Worm (Caenorhabditis elegans): ENCODE results near the gene znfx-1.
A peak's percentile ranks its signal among the peaks of the same experiment; 100 is the strongest.

Gene znfx-1

ce11 chrII:9211684-9212083, 1.8 kb upstream of the znfx-1 start:
- TF ChIP-seq ztf-7 (tag; optimal IDR thresholded peaks at IDR 0.05), result no peak
- no peak for TF ChIP-seq nhr-41 (GFP tag; IDR thresholded peaks at IDR 0.05)
- no peak for TF ChIP-seq Y105C5A.15 (GFP tag; IDR thresholded peaks at IDR 0.05)
- TF ChIP-seq F37D6.2 (tag; optimal IDR thresholded peaks at IDR 0.05), result no peak
- TF ChIP-seq lin-1 (GFP tag; IDR thresholded peaks at IDR 0.05), result peak; percentile 62
- no peak for TF ChIP-seq spr-1 (tag; optimal IDR thresholded peaks at IDR 0.05)
- peak; percentile 67 for TF ChIP-seq hlh-11 (tag; optimal IDR thresholded peaks at IDR 0.05)
- TF ChIP-seq saeg-2 (GFP tag; IDR thresholded peaks at IDR 0.05), result no peak
- no peak for TF ChIP-seq skn-1 (tag; optimal IDR thresholded peaks at IDR 0.05)
- peak; percentile 82 for TF ChIP-seq mes-2 (tag; optimal IDR thresholded peaks at IDR 0.05; ENCODE audit: poor library complexity, severe bottlenecking)
- peak; percentile 60 for TF ChIP-seq snpc-1.2 (GFP tag; IDR thresholded peaks at IDR 0.05)
- peak; percentile 59 for TF ChIP-seq nhr-102 (tag; optimal IDR thresholded peaks at IDR 0.05)
- no peak for TF ChIP-seq tag-97 (GFP tag; IDR thresholded peaks at IDR 0.05)
- TF ChIP-seq ceh-44 (GFP tag; IDR thresholded peaks at IDR 0.05), result no peak
- no peak for TF ChIP-seq T20F7.1 (GFP tag; optimal IDR thresholded peaks at IDR 0.05)
- TF ChIP-seq dmd-9 (GFP tag; IDR thresholded peaks at IDR 0.05), result no peak
- TF ChIP-seq lin-15B (tag; optimal IDR thresholded peaks at IDR 0.05), result no peak
- TF ChIP-seq aha-1 (tag), result peak; percentile 58
- no peak for TF ChIP-seq unc-39 (tag; optimal IDR thresholded peaks at IDR 0.05)
- no peak for TF ChIP-seq lin-39 (tag; optimal IDR thresholded peaks at IDR 0.05)
- TF ChIP-seq unc-130 (GFP tag; optimal IDR thresholded peaks at IDR 0.05), result peak; percentile 8
- peak; percentile 86 for TF ChIP-seq T26A8.4 (GFP tag; IDR thresholded peaks at IDR 0.05)
- TF ChIP-seq egl-27 (tag; optimal IDR thresholded peaks at IDR 0.05), result no peak
- TF ChIP-seq tra-1 (GFP tag; IDR thresholded peaks at IDR 0.05), result peak; percentile 59; the same call in 1 of the 2 replicates
- TF ChIP-seq pqm-1 (tag; optimal IDR thresholded peaks at IDR 0.05), result no peak
- TF ChIP-seq ZK546.5 (tag; optimal IDR thresholded peaks at IDR 0.05), result no peak
- peak; percentile 78 for TF ChIP-seq duxl-1 (tag; optimal IDR thresholded peaks at IDR 0.05; ENCODE audit: poor library complexity)
- TF ChIP-seq nhr-77 (tag; optimal IDR thresholded peaks at IDR 0.05), result no peak
- TF ChIP-seq lin-29 (GFP tag; IDR thresholded peaks at IDR 0.05), result no peak
- no peak for TF ChIP-seq ama-1 (optimal IDR thresholded peaks at IDR 0.05)
- TF ChIP-seq cey-2 (tag; optimal IDR thresholded peaks at IDR 0.05; ENCODE audit: borderline replicate concordance, insufficient read depth), result no peak
- peak; percentile 56 to 75 for TF ChIP-seq daf-16 (GFP tag; optimal IDR thresholded peaks at IDR 0.05)
- TF ChIP-seq daf-16 (tag; optimal IDR thresholded peaks at IDR 0.05), result peak; percentile 57
- no peak for TF ChIP-seq nhr-11 (tag; optimal IDR thresholded peaks at IDR 0.05)
- no peak for TF ChIP-seq R02D3.7 (tag; optimal IDR thresholded peaks at IDR 0.05)
- TF ChIP-seq daf-19 (GFP tag; conservative IDR thresholded peaks at IDR 0.05), result no peak
- TF ChIP-seq lin-38 (GFP tag; IDR thresholded peaks at IDR 0.05), result peak; percentile 76
- TF ChIP-seq ctbp-1 (GFP tag; IDR thresholded peaks at IDR 0.05), result no peak
- peak; percentile 43; the same call in 1 of the 2 replicates for TF ChIP-seq mdt-29 (GFP tag; IDR thresholded peaks at IDR 0.05)
- no peak for TF ChIP-seq nhr-111 (GFP tag; optimal IDR thresholded peaks at IDR 0.05)
- 0 out of 2 replicates have a peak, but pooled peaks have one; percentile 32 for TF ChIP-seq madf-9 (GFP tag; conservative IDR thresholded peaks at IDR 0.05)
- TF ChIP-seq mxl-3 (GFP tag; optimal IDR thresholded peaks at IDR 0.05), result no peak
- no peak for TF ChIP-seq daf-8 (GFP tag; IDR thresholded peaks at IDR 0.05)
- TF ChIP-seq D1046.2 (GFP tag; IDR thresholded peaks at IDR 0.05), result 0 out of 2 replicates have a peak, but pooled peaks have one; percentile 7
- TF ChIP-seq ceh-32 (tag; optimal IDR thresholded peaks at IDR 0.05; ENCODE audit: poor library complexity), result no peak
- TF ChIP-seq mxl-2 (GFP tag; conservative IDR thresholded peaks at IDR 0.05), result no peak
- no peak for TF ChIP-seq spr-3 (GFP tag; optimal IDR thresholded peaks at IDR 0.05)
- no peak for TF ChIP-seq ceh-62 (tag; optimal IDR thresholded peaks at IDR 0.05)
- 0 out of 4 replicates have a peak, but pooled peaks of 1 of the 2 experiments have one; percentile 37 for TF ChIP-seq madf-5 (GFP tag; IDR thresholded peaks at IDR 0.05)
- peak; percentile 73 for TF ChIP-seq dmd-6 (GFP tag; IDR thresholded peaks at IDR 0.05)
- no peak for TF ChIP-seq ztf-11 (tag; optimal IDR thresholded peaks at IDR 0.05)
- no peak for TF ChIP-seq nhr-76 (tag; optimal IDR thresholded peaks at IDR 0.05)

All from whole organism, L4 larva.